Fruit fly (Drosophila melanogaster) whole organism, embryonic: ENCODE measurements around the gene Reepl1.

Source experiments
- Abd-B ChIP-seq: fragments of 200-800 bp; sonication (Bioruptor generic); optimal IDR thresholded peaks from 2 replicates; lab custom pipeline; 2018; ENCODE audit warnings: missing biosample characterization, mild to moderate bottlenecking, missing genetic modification characterization, moderate library complexity
- Atf3 ChIP-seq: fragments of 200-800 bp; sonication (Bioruptor generic); optimal IDR thresholded peaks from 3 replicates; lab custom pipeline; 2016; ENCODE audit warnings: missing biosample characterization, missing genetic modification characterization
- CG1024 ChIP-seq: fragments of 200-800 bp; sonication (Bioruptor generic); IDR thresholded peaks from 2 replicates; pipeline ENCODE4 v1.3.6; 2022; ENCODE audit warnings: missing biosample characterization, missing genetic modification characterization
- CG11085 ChIP-seq: fragments of 200-800 bp; sonication (Bioruptor generic); IDR thresholded peaks from 2 replicates; pipeline ENCODE4 v1.3.6; 2022; ENCODE audit warnings: missing biosample characterization, missing genetic modification characterization
- CG11456 ChIP-seq: fragments of 200-800 bp; sonication (Bioruptor generic); IDR thresholded peaks from 3 replicates; pipeline ENCODE4 v1.3.6; 2022; ENCODE audit warnings: missing biosample characterization, missing genetic modification characterization
- CG11560 ChIP-seq: fragments of 200-800 bp; sonication (Bioruptor generic); IDR thresholded peaks from 3 replicates; pipeline ENCODE4 v1.3.6; 2022; ENCODE audit warnings: missing biosample characterization, missing genetic modification characterization
- CG11696 ChIP-seq: fragments of 200-800 bp; sonication (Bioruptor generic); IDR thresholded peaks from 2 replicates; pipeline ENCODE4 v1.3.6; 2022; ENCODE audit warnings: missing biosample characterization, missing genetic modification characterization
- CG13624 ChIP-seq: fragments of 200-800 bp; sonication (Bioruptor generic); optimal IDR thresholded peaks from 2 replicates; lab custom pipeline; 2016; ENCODE audit warnings: missing biosample characterization, missing genetic modification characterization
- CG15011 ChIP-seq: fragments of 200-800 bp; sonication (Bioruptor generic); optimal IDR thresholded peaks from 3 replicates; lab custom pipeline; 2018; ENCODE audit warnings: missing biosample characterization, mild to moderate bottlenecking, missing genetic modification characterization
- CG15269 ChIP-seq: fragments of 200-800 bp; sonication (Bioruptor generic); optimal IDR thresholded peaks from 2 replicates; lab custom pipeline; 2018; ENCODE audit warnings: missing biosample characterization, mild to moderate bottlenecking, missing genetic modification characterization, moderate library complexity
- CG17359 ChIP-seq: fragments of 200-800 bp; sonication (Bioruptor generic); optimal IDR thresholded peaks from 3 replicates; lab custom pipeline; 2018; ENCODE audit warnings: missing biosample characterization, mild to moderate bottlenecking, missing genetic modification characterization, moderate library complexity
- CG2678 ChIP-seq: fragments of 200-800 bp; sonication (Bioruptor generic); optimal IDR thresholded peaks from 3 replicates; lab custom pipeline; 2019; ENCODE audit warnings: missing biosample characterization, mild to moderate bottlenecking, missing genetic modification characterization, moderate library complexity
- CG33557 ChIP-seq: fragments of 200-800 bp; sonication (Bioruptor generic); optimal IDR thresholded peaks from 2 replicates; lab custom pipeline; 2019; ENCODE audit warnings: missing biosample characterization, mild to moderate bottlenecking, missing genetic modification characterization, moderate library complexity
- CG3407 ChIP-seq: fragments of 200-800 bp; sonication (Bioruptor generic); optimal IDR thresholded peaks from 2 replicates; lab custom pipeline; 2018; ENCODE audit warnings: missing biosample characterization, mild to moderate bottlenecking, missing genetic modification characterization
- CG4617 ChIP-seq: fragments of 200-800 bp; sonication (Bioruptor generic); optimal IDR thresholded peaks from 3 replicates; lab custom pipeline; 2016; ENCODE audit warnings: missing biosample characterization, missing genetic modification characterization, borderline replicate concordance
- CG5180 ChIP-seq: fragments of 200-800 bp; sonication (Bioruptor generic); optimal IDR thresholded peaks from 3 replicates; lab custom pipeline; 2017; ENCODE audit warnings: missing biosample characterization, missing genetic modification characterization, mild to moderate bottlenecking, moderate library complexity, missing genetic modification reagents
- CG6689 ChIP-seq: fragments of 200-800 bp; sonication (Bioruptor generic); IDR thresholded peaks from 2 replicates; pipeline ENCODE4 v1.3.6; 2022; ENCODE audit warnings: missing biosample characterization, missing genetic modification characterization
- CG6791 ChIP-seq: fragments of 200-800 bp; sonication (Bioruptor generic); IDR thresholded peaks from 3 replicates; pipeline ENCODE4 v1.3.6; 2022; ENCODE audit warnings: missing biosample characterization, missing genetic modification characterization; ENCODE audit not compliant: partially characterized antibody
- CG7786 ChIP-seq: fragments of 200-800 bp; sonication (Bioruptor generic); optimal IDR thresholded peaks from 2 replicates; lab custom pipeline; 2016; ENCODE audit warnings: missing biosample characterization, missing genetic modification characterization
- CG8359 ChIP-seq: fragments of 200-800 bp; sonication (Bioruptor generic); optimal IDR thresholded peaks from 2 replicates; lab custom pipeline; 2017; ENCODE audit warnings: missing biosample characterization, mild to moderate bottlenecking, missing genetic modification characterization, borderline replicate concordance
- CG8388 ChIP-seq: fragments of 200-800 bp; sonication (Bioruptor generic); optimal IDR thresholded peaks from 2 replicates; lab custom pipeline; 2019; ENCODE audit warnings: missing biosample characterization, mild to moderate bottlenecking, missing genetic modification characterization, moderate library complexity
- CG9609 ChIP-seq: fragments of 200-800 bp; sonication (Bioruptor generic); optimal IDR thresholded peaks from 3 replicates; lab custom pipeline; 2016; ENCODE audit warnings: missing biosample characterization, missing genetic modification characterization
- CG9797 ChIP-seq: fragments of 200-800 bp; sonication (Bioruptor generic); optimal IDR thresholded peaks from 3 replicates; lab custom pipeline; 2018; ENCODE audit warnings: missing biosample characterization, mild to moderate bottlenecking, missing genetic modification characterization
- CG9876 ChIP-seq: fragments of 200-800 bp; sonication (Bioruptor generic); optimal IDR thresholded peaks from 2 replicates; lab custom pipeline; 2016; ENCODE audit warnings: missing biosample characterization, missing genetic modification characterization
- D19A ChIP-seq: fragments of 200-800 bp; optimal IDR thresholded peaks from 3 replicates; lab custom pipeline; 2019; ENCODE audit warnings: missing biosample characterization, mild to moderate bottlenecking, missing genetic modification characterization, moderate library complexity
- Deaf1 ChIP-seq: fragments of 200-800 bp; optimal IDR thresholded peaks from 3 replicates; lab custom pipeline; 2019; ENCODE audit warnings: missing biosample characterization, mild to moderate bottlenecking, missing genetic modification characterization, moderate library complexity
- Ets65A ChIP-seq: fragments of 200-800 bp; sonication (Bioruptor generic); peaks from one replicate; lab custom pipeline; 2016; ENCODE audit warnings: missing biosample characterization, missing genetic modification characterization
- Gug ChIP-seq: fragments of 200-800 bp; sonication (Bioruptor generic); IDR thresholded peaks from 4 replicates; pipeline ENCODE4 v1.3.6; 2022; ENCODE audit warnings: missing biosample characterization, missing genetic modification characterization
- HLH3B ChIP-seq: fragments of 200-800 bp; sonication (Bioruptor generic); IDR thresholded peaks from 2 replicates; pipeline ENCODE4 v1.3.6; 2022; ENCODE audit warnings: missing biosample characterization, missing genetic modification characterization
- Hmx ChIP-seq: fragments of 200-800 bp; sonication (Bioruptor generic); optimal IDR thresholded peaks from 2 replicates; lab custom pipeline; 2016; ENCODE audit warnings: missing biosample characterization, missing genetic modification characterization
- Hr51 ChIP-seq, 2 experiments: fragments of 200-800 bp; sonication (Bioruptor generic); optimal IDR thresholded peaks; 2 replicates in 1 of 2; 3 replicates in 1 of 2; lab custom pipeline; 2016 to 2018; ENCODE audit warnings: missing biosample characterization in 2 of 2, missing genetic modification characterization in 2 of 2, mild to moderate bottlenecking in 1 of 2, moderate library complexity in 1 of 2
- MESR4 ChIP-seq: fragments of 200-800 bp; sonication (Bioruptor generic); optimal IDR thresholded peaks from 2 replicates; lab custom pipeline; 2018; ENCODE audit warnings: missing biosample characterization, mild to moderate bottlenecking, missing genetic modification characterization, moderate library complexity
- Ptx1 ChIP-seq: fragments of 200-800 bp; sonication (Bioruptor generic); IDR thresholded peaks from 2 replicates; pipeline ENCODE4 v1.3.6; 2022; ENCODE audit warnings: missing biosample characterization, missing genetic modification characterization
- YL-1 ChIP-seq: fragments of 200-800 bp; sonication (Bioruptor generic); optimal IDR thresholded peaks from 3 replicates; lab custom pipeline; 2017; ENCODE audit warnings: missing biosample characterization, mild to moderate bottlenecking, missing genetic modification characterization
- ara ChIP-seq: fragments of 200-800 bp; sonication (Bioruptor generic); IDR thresholded peaks from 2 replicates; pipeline ENCODE4 v1.3.6; 2022; ENCODE audit warnings: missing biosample characterization, missing genetic modification characterization
- bigmax ChIP-seq: fragments of 200-800 bp; sonication (Bioruptor generic); optimal IDR thresholded peaks from 2 replicates; lab custom pipeline; 2018; ENCODE audit warnings: missing biosample characterization, mild to moderate bottlenecking, missing genetic modification characterization
- btn ChIP-seq: fragments of 200-800 bp; sonication (Bioruptor generic); optimal IDR thresholded peaks from 2 replicates; lab custom pipeline; 2016; ENCODE audit warnings: missing biosample characterization, missing genetic modification characterization
- crc ChIP-seq: fragments of 200-800 bp; sonication (Bioruptor generic); optimal IDR thresholded peaks from 2 replicates; lab custom pipeline; 2016; ENCODE audit warnings: missing biosample characterization, missing genetic modification characterization
- croc ChIP-seq: fragments of 200-800 bp; sonication (Bioruptor generic); conservative IDR thresholded peaks from 3 replicates; pipeline ENCODE4 v1.3.6; 2022; ENCODE audit warnings: missing biosample characterization, missing genetic modification characterization
- danr ChIP-seq: fragments of 200-800 bp; sonication (Bioruptor generic); IDR thresholded peaks from 2 replicates; pipeline ENCODE4 v1.3.6; 2022; ENCODE audit warnings: missing biosample characterization, missing genetic modification characterization
- esg ChIP-seq: fragments of 200-800 bp; sonication (Bioruptor generic); conservative IDR thresholded peaks from 2 replicates; pipeline ENCODE4 v1.3.6; 2022; ENCODE audit warnings: missing biosample characterization, missing genetic modification characterization
- gce ChIP-seq: fragments of 200-800 bp; sonication (Bioruptor generic); IDR thresholded peaks from 3 replicates; pipeline ENCODE4 v1.3.6; 2022; ENCODE audit warnings: missing biosample characterization, missing genetic modification characterization
- gt ChIP-seq: fragments of 200-800 bp; sonication (Bioruptor generic); IDR thresholded peaks from 2 replicates; pipeline ENCODE4 v1.3.6; 2022; ENCODE audit warnings: missing biosample characterization, missing genetic modification characterization
- h ChIP-seq: fragments of >200 bp; optimal IDR thresholded peaks from 2 replicates; lab custom pipeline; 2017
- jing ChIP-seq: fragments of 200-800 bp; sonication (Bioruptor generic); optimal IDR thresholded peaks from 2 replicates; lab custom pipeline; 2018; ENCODE audit warnings: missing biosample characterization, mild to moderate bottlenecking, missing genetic modification characterization
- lilli ChIP-seq: fragments of 200-800 bp; sonication (Bioruptor generic); optimal IDR thresholded peaks from 3 replicates; lab custom pipeline; 2016; ENCODE audit warnings: missing biosample characterization, missing genetic modification characterization
- oc ChIP-seq: fragments of 200-800 bp; sonication (Bioruptor generic); optimal IDR thresholded peaks from 2 replicates; lab custom pipeline; 2018; ENCODE audit warnings: missing biosample characterization, mild to moderate bottlenecking, missing genetic modification characterization, moderate library complexity
- ranshi ChIP-seq: fragments of 200-800 bp; sonication (Bioruptor generic); IDR thresholded peaks from 2 replicates; pipeline ENCODE4 v1.3.6; 2022; ENCODE audit warnings: missing biosample characterization, missing genetic modification characterization
- sens ChIP-seq: fragments of 200-800 bp; sonication (Bioruptor generic); peaks from one replicate; lab custom pipeline; 2016; ENCODE audit warnings: missing biosample characterization, missing genetic modification characterization
- slp2 ChIP-seq: fragments of 200-800 bp; sonication (Bioruptor generic); optimal IDR thresholded peaks from 2 replicates; lab custom pipeline; 2016; ENCODE audit warnings: missing biosample characterization, missing genetic modification characterization
- trem ChIP-seq: fragments of 200-800 bp; optimal IDR thresholded peaks from 3 replicates; lab custom pipeline; 2019; ENCODE audit warnings: missing biosample characterization, mild to moderate bottlenecking, missing genetic modification characterization, moderate library complexity
- zen2 ChIP-seq: fragments of 200-800 bp; sonication (Bioruptor generic); IDR thresholded peaks from 3 replicates; pipeline ENCODE4 v1.3.6; 2022; ENCODE audit warnings: missing biosample characterization, missing genetic modification characterization; ENCODE audit not compliant: partially characterized antibody

The Reepl1 gene

dm6 chrX:11548701-11549100, 23.8 kb upstream of the Reepl1 start (continued):
- peak; percentile 53 for TF ChIP-seq CG2678 (tag; lab: Kevin White, UChicago)
- no peak for TF ChIP-seq CG7786 (GFP tag; lab: Kevin White, UChicago)
- TF ChIP-seq CG4617 (GFP tag; lab: Kevin White, UChicago), result no peak
- TF ChIP-seq btn (GFP tag; lab: Kevin White, UChicago), result peak; percentile 4
- TF ChIP-seq slp2 (GFP tag; lab: Kevin White, UChicago), result peak; percentile 19
- TF ChIP-seq zen2 (GFP tag; lab: Robert Waterston, UW), result no peak
- TF ChIP-seq Ets65A, result peak; percentile 72
- TF ChIP-seq CG6791 (GFP tag; lab: Robert Waterston, UW), result no peak
- TF ChIP-seq CG1024, result 0 out of 2 replicates have a peak, but pooled peaks have one; percentile 29
- TF ChIP-seq CG9876, result no peak
- TF ChIP-seq croc, result 0 out of 3 replicates have a peak, but pooled peaks have one; percentile 18
- TF ChIP-seq gce (GFP tag; lab: Robert Waterston, UW), result no peak
- peak; percentile 43 for TF ChIP-seq CG33557 (GFP tag; lab: Kevin White, UChicago)
- TF ChIP-seq CG9609 (GFP tag; lab: Kevin White, UChicago), result no peak
- no peak for TF ChIP-seq oc (tag; lab: Kevin White, UChicago)
- peak; percentile 33 for TF ChIP-seq D19A
- TF ChIP-seq CG11560 (tag; lab: Robert Waterston, UW), result no peak
- no peak for TF ChIP-seq Deaf1 (tag; lab: Kevin White, UChicago)
- peak; percentile 38; the same call in 1 of the 2 replicates for TF ChIP-seq CG6689 (GFP tag; lab: Robert Waterston, UW)
- no peak for TF ChIP-seq Hmx (GFP tag; lab: Kevin White, UChicago)
- no peak for TF ChIP-seq bigmax (GFP tag; lab: Kevin White, UChicago)
- TF ChIP-seq esg (GFP tag; lab: Robert Waterston, UW), result no peak
- TF ChIP-seq Hr51 (GFP tag; optimal IDR thresholded peaks at IDR 0.05; lab: Kevin White, UChicago), result peak; percentile 30 to 38
- TF ChIP-seq CG5180 (GFP tag; lab: Kevin White, UChicago), result no peak
- TF ChIP-seq h (lab: Kevin White, UChicago), result no peak
- TF ChIP-seq Atf3 (GFP tag; lab: Kevin White, UChicago), result no peak
- TF ChIP-seq crc (GFP tag; lab: Kevin White, UChicago), result peak; percentile 27
- TF ChIP-seq Gug (GFP tag; lab: Robert Waterston, UW), result no peak; the same call in 3 of the 4 replicates
- peak; percentile 50 for TF ChIP-seq CG8388 (GFP tag; lab: Kevin White, UChicago)
- TF ChIP-seq HLH3B (GFP tag; lab: Robert Waterston, UW), result 0 out of 2 replicates have a peak, but pooled peaks have one; percentile 10
- peak; percentile 46 for TF ChIP-seq lilli (GFP tag; lab: Kevin White, UChicago)
- no peak for TF ChIP-seq Abd-B (GFP tag; lab: Kevin White, UChicago)
- TF ChIP-seq MESR4 (GFP tag; lab: Kevin White, UChicago), result no peak
- no peak for TF ChIP-seq CG15011
- TF ChIP-seq CG11696 (GFP tag; lab: Robert Waterston, UW), result peak; percentile 20; the same call in 1 of the 2 replicates
- TF ChIP-seq CG11085 (GFP tag; lab: Robert Waterston, UW), result no peak
- no peak for TF ChIP-seq CG9797 (GFP tag; lab: Kevin White, UChicago)
- peak; percentile 90 for TF ChIP-seq sens (GFP tag; lab: Kevin White, UChicago)
- TF ChIP-seq trem (tag; lab: Kevin White, UChicago), result peak; percentile 34
- TF ChIP-seq YL-1 (GFP tag; lab: Kevin White, UChicago), result no peak
- TF ChIP-seq jing (GFP tag; lab: Kevin White, UChicago), result no peak
- TF ChIP-seq ranshi (GFP tag; lab: Robert Waterston, UW), result peak; percentile 20; the same call in 1 of the 2 replicates
- no peak for TF ChIP-seq CG3407 (GFP tag; lab: Kevin White, UChicago)
- no peak for TF ChIP-seq danr (GFP tag; lab: Robert Waterston, UW)
- TF ChIP-seq gt (GFP tag; lab: Robert Waterston, UW), result no peak
- TF ChIP-seq CG15269 (tag; lab: Kevin White, UChicago), result peak; percentile 17
- peak; percentile 36; the same call in 1 of the 2 replicates for TF ChIP-seq ara (GFP tag; lab: Robert Waterston, UW)
- TF ChIP-seq CG17359 (tag; lab: Kevin White, UChicago), result peak; percentile 47
- TF ChIP-seq CG11456 (GFP tag; lab: Robert Waterston, UW), result no peak
- TF ChIP-seq CG13624 (GFP tag; lab: Kevin White, UChicago), result peak; percentile 15
- peak; percentile 30 for TF ChIP-seq CG8359 (GFP tag; lab: Kevin White, UChicago)
- TF ChIP-seq Ptx1 (GFP tag; lab: Robert Waterston, UW), result no peak
